Fruit fly (Drosophila melanogaster) whole organism, embryonic: ENCODE data around the gene inc.

Experiments used
- B-H2 ChIP-seq: fragments of 200-800 bp; sonication (Bioruptor generic); optimal IDR thresholded peaks from 2 replicates; lab custom pipeline; 2018; ENCODE audit warnings: missing biosample characterization, mild to moderate bottlenecking, missing genetic modification characterization
- Bgb ChIP-seq: fragments of 200-800 bp; sonication (Bioruptor generic); IDR thresholded peaks from 2 replicates; pipeline ENCODE4 v1.3.6; 2022; ENCODE audit warnings: missing biosample characterization, missing genetic modification characterization; ENCODE audit not compliant: partially characterized antibody
- CG11456 ChIP-seq: fragments of 200-800 bp; sonication (Bioruptor generic); IDR thresholded peaks from 3 replicates; pipeline ENCODE4 v1.3.6; 2022; ENCODE audit warnings: missing biosample characterization, missing genetic modification characterization
- CG12942 ChIP-seq: fragments of 200-800 bp; sonication (Bioruptor generic); optimal IDR thresholded peaks from 3 replicates; lab custom pipeline; 2016; ENCODE audit warnings: missing biosample characterization, missing genetic modification characterization
- CG13287 ChIP-seq: fragments of 200-800 bp; sonication (Bioruptor generic); IDR thresholded peaks from 2 replicates; pipeline ENCODE4 v1.3.6; 2022; ENCODE audit warnings: missing biosample characterization, missing genetic modification characterization; ENCODE audit not compliant: partially characterized antibody
- CG18599 ChIP-seq: fragments of 200-800 bp; sonication (Bioruptor generic); optimal IDR thresholded peaks from 3 replicates; lab custom pipeline; 2017; ENCODE audit warnings: missing biosample characterization, missing genetic modification characterization, mild to moderate bottlenecking, moderate library complexity, missing genetic modification reagents
- CG3163 ChIP-seq: fragments of 200-800 bp; sonication (Bioruptor generic); optimal IDR thresholded peaks from 3 replicates; lab custom pipeline; 2016; ENCODE audit warnings: missing biosample characterization, missing genetic modification characterization
- CG34422 ChIP-seq: fragments of 200-800 bp; sonication (Bioruptor generic); IDR thresholded peaks from 3 replicates; pipeline ENCODE4 v1.3.6; 2022; ENCODE audit warnings: missing biosample characterization, missing genetic modification characterization
- CG4424 ChIP-seq: fragments of 200-800 bp; sonication (Bioruptor generic); optimal IDR thresholded peaks from 3 replicates; lab custom pipeline; 2016; ENCODE audit warnings: missing biosample characterization, missing genetic modification characterization
- CG4730 ChIP-seq: fragments of 200-800 bp; sonication (Bioruptor generic); IDR thresholded peaks from 2 replicates; pipeline ENCODE4 v1.3.6; 2022; ENCODE audit warnings: missing biosample characterization, missing genetic modification characterization
- CG6254 ChIP-seq: fragments of 200-800 bp; sonication (Bioruptor generic); optimal IDR thresholded peaks from 3 replicates; lab custom pipeline; 2017; ENCODE audit warnings: mild to moderate bottlenecking, missing biosample characterization, missing genetic modification reagents, missing genetic modification characterization
- CG9797 ChIP-seq: fragments of 200-800 bp; sonication (Bioruptor generic); optimal IDR thresholded peaks from 3 replicates; lab custom pipeline; 2018; ENCODE audit warnings: missing biosample characterization, mild to moderate bottlenecking, missing genetic modification characterization
- CG9817 ChIP-seq: fragments of 200-800 bp; sonication (Bioruptor generic); optimal IDR thresholded peaks from 2 replicates; lab custom pipeline; 2018; ENCODE audit warnings: missing biosample characterization, mild to moderate bottlenecking, missing genetic modification characterization, moderate library complexity
- Dref ChIP-seq: fragments of 200-800 bp; sonication (Bioruptor generic); IDR thresholded peaks from 2 replicates; pipeline ENCODE4 v1.3.6; 2022; ENCODE audit warnings: missing biosample characterization, missing genetic modification characterization
- Drgx ChIP-seq: fragments of 200-800 bp; sonication (Bioruptor generic); IDR thresholded peaks from 2 replicates; pipeline ENCODE4 v1.3.6; 2022; ENCODE audit warnings: missing biosample characterization, missing genetic modification characterization
- HLH4C ChIP-seq: fragments of 200-800 bp; sonication (Bioruptor generic); IDR thresholded peaks from 3 replicates; pipeline ENCODE4 v1.3.6; 2022; ENCODE audit warnings: missing biosample characterization, missing genetic modification characterization; ENCODE audit not compliant: partially characterized antibody
- HLHmδ ChIP-seq: fragments of 200-800 bp; sonication (Bioruptor generic); optimal IDR thresholded peaks from 2 replicates; lab custom pipeline; 2018; ENCODE audit warnings: missing biosample characterization, mild to moderate bottlenecking, missing genetic modification characterization, moderate library complexity
- Hey ChIP-seq: fragments of 200-800 bp; sonication (Bioruptor generic); optimal IDR thresholded peaks from 3 replicates; lab custom pipeline; 2018; ENCODE audit warnings: missing biosample characterization, mild to moderate bottlenecking, missing genetic modification characterization
- MTF-1 ChIP-seq: fragments of 200-800 bp; sonication (Bioruptor generic); optimal IDR thresholded peaks from 2 replicates; lab custom pipeline; 2018; ENCODE audit warnings: missing biosample characterization, mild to moderate bottlenecking, missing genetic modification characterization, borderline replicate concordance
- Mad ChIP-seq: fragments of 200-800 bp; sonication (Bioruptor generic); optimal IDR thresholded peaks from 2 replicates; lab custom pipeline; 2016; ENCODE audit warnings: missing biosample characterization, missing genetic modification characterization
- Oaz ChIP-seq: fragments of 200-800 bp; sonication (Bioruptor generic); IDR thresholded peaks from 2 replicates; pipeline ENCODE4 v1.3.6; 2022; ENCODE audit warnings: missing biosample characterization, missing genetic modification characterization
- PHDP ChIP-seq: fragments of 200-800 bp; sonication (Bioruptor generic); optimal IDR thresholded peaks from 3 replicates; lab custom pipeline; 2018; ENCODE audit warnings: missing biosample characterization, mild to moderate bottlenecking, missing genetic modification characterization, moderate library complexity
- Pdp1 ChIP-seq, 2 experiments: fragments of 200-800 bp; sonication (Bioruptor generic); optimal IDR thresholded peaks; 3 replicates each; lab custom pipeline; 2016; ENCODE audit warnings: missing biosample characterization in 2 of 2, missing genetic modification characterization in 2 of 2, mild to moderate bottlenecking in 1 of 2, moderate library complexity in 1 of 2
- Ravus ChIP-seq: fragments of 200-800 bp; sonication (Bioruptor generic); IDR thresholded peaks from 2 replicates; pipeline ENCODE4 v1.3.6; 2022; ENCODE audit warnings: missing biosample characterization, missing genetic modification characterization
- Six4 ChIP-seq: fragments of 200-800 bp; sonication (Bioruptor generic); optimal IDR thresholded peaks from 2 replicates; lab custom pipeline; 2016; ENCODE audit warnings: missing biosample characterization, missing genetic modification characterization
- Spps ChIP-seq: fragments of 200-800 bp; sonication (Bioruptor generic); optimal IDR thresholded peaks from 2 replicates; lab custom pipeline; 2018; ENCODE audit warnings: missing biosample characterization, mild to moderate bottlenecking, missing genetic modification characterization
- Tbp ChIP-seq: fragments of >200 bp; optimal IDR thresholded peaks from 2 replicates; lab custom pipeline; 2018; ENCODE audit warnings: missing biosample characterization, missing genetic modification characterization
- YL-1 ChIP-seq: fragments of 200-800 bp; sonication (Bioruptor generic); optimal IDR thresholded peaks from 3 replicates; lab custom pipeline; 2017; ENCODE audit warnings: missing biosample characterization, mild to moderate bottlenecking, missing genetic modification characterization
- ato ChIP-seq: fragments of 200-800 bp; sonication (Bioruptor generic); IDR thresholded peaks from 2 replicates; pipeline ENCODE4 v1.3.6; 2022; ENCODE audit warnings: missing biosample characterization, missing genetic modification characterization; ENCODE audit not compliant: partially characterized antibody
- bsh ChIP-seq, 2 experiments: fragments of 200-800 bp; sonication (Bioruptor generic); optimal IDR thresholded peaks; 2 replicates each; lab custom pipeline; 2017 to 2018; ENCODE audit warnings: mild to moderate bottlenecking in 2 of 2, missing biosample characterization in 2 of 2, missing genetic modification characterization in 2 of 2, moderate library complexity in 1 of 2
- corto ChIP-seq: fragments of 200-800 bp; sonication (Bioruptor generic); optimal IDR thresholded peaks from 2 replicates; lab custom pipeline; 2016; ENCODE audit warnings: missing biosample characterization, mild to moderate bottlenecking, missing genetic modification characterization, moderate library complexity
- cwo ChIP-seq: fragments of 200-800 bp; sonication (Bioruptor generic); optimal IDR thresholded peaks from 3 replicates; lab custom pipeline; 2017; ENCODE audit warnings: missing biosample characterization, missing genetic modification characterization, mild to moderate bottlenecking, moderate library complexity, missing genetic modification reagents
- dysf ChIP-seq: fragments of 200-800 bp; sonication (Bioruptor generic); IDR thresholded peaks from 3 replicates; pipeline ENCODE4 v1.3.6; 2022; ENCODE audit warnings: missing biosample characterization, missing genetic modification characterization
- en ChIP-seq: fragments of 200-800 bp; sonication (Bioruptor generic); optimal IDR thresholded peaks from 2 replicates; lab custom pipeline; 2016; ENCODE audit warnings: missing biosample characterization, missing genetic modification characterization
- fd96Cb ChIP-seq: fragments of 200-800 bp; sonication (Bioruptor generic); optimal IDR thresholded peaks from 2 replicates; lab custom pipeline; 2018; ENCODE audit warnings: missing biosample characterization, mild to moderate bottlenecking, missing genetic modification characterization, moderate library complexity
- ftz-f1 ChIP-seq: fragments of 200-800 bp; sonication (Bioruptor generic); optimal IDR thresholded peaks from 2 replicates; lab custom pipeline; 2016; ENCODE audit warnings: missing biosample characterization, missing genetic modification characterization
- gfzf ChIP-seq: fragments of 200-800 bp; sonication (Bioruptor generic); optimal IDR thresholded peaks from 2 replicates; lab custom pipeline; 2016; ENCODE audit warnings: missing biosample characterization, mild to moderate bottlenecking, missing genetic modification characterization, moderate library complexity
- knrl ChIP-seq: fragments of 200-800 bp; sonication (Bioruptor generic); IDR thresholded peaks from 3 replicates; pipeline ENCODE4 v1.3.6; 2022; ENCODE audit warnings: missing biosample characterization, missing genetic modification characterization; ENCODE audit not compliant: partially characterized antibody
- lilli ChIP-seq: fragments of 200-800 bp; sonication (Bioruptor generic); optimal IDR thresholded peaks from 3 replicates; lab custom pipeline; 2016; ENCODE audit warnings: missing biosample characterization, missing genetic modification characterization
- lov ChIP-seq, 2 experiments: fragments of 200-800 bp in 1 of 2; fragments of >200 bp in 1 of 2; sonication (Bioruptor generic) in 1 of 2; IDR thresholded peaks in 1 of 2; optimal IDR thresholded peaks in 1 of 2; 2 replicates in 1 of 2; 3 replicates in 1 of 2; pipeline versions ENCODE4 v1.3.6 to Lab custom; 2017 to 2022; ENCODE audit warnings: missing biosample characterization in 1 of 2, missing genetic modification characterization in 1 of 2
- nom ChIP-seq: fragments of 200-800 bp; sonication (Bioruptor generic); optimal IDR thresholded peaks from 2 replicates; lab custom pipeline; 2017; ENCODE audit warnings: missing biosample characterization, missing genetic modification characterization, mild to moderate bottlenecking, moderate library complexity, missing genetic modification reagents
- sens-2 ChIP-seq: fragments of 200-800 bp; sonication (Bioruptor generic); IDR thresholded peaks from 2 replicates; pipeline ENCODE4 v1.3.6; 2022; ENCODE audit warnings: missing biosample characterization, missing genetic modification characterization
- sna ChIP-seq: fragments of 200-800 bp; sonication (Bioruptor generic); IDR thresholded peaks from 2 replicates; pipeline ENCODE4 v1.3.6; 2022; ENCODE audit warnings: missing biosample characterization, missing genetic modification characterization; ENCODE audit not compliant: partially characterized antibody
- tna ChIP-seq: fragments of 200-800 bp; sonication (Bioruptor generic); IDR thresholded peaks from 2 replicates; pipeline ENCODE4 v1.3.6; 2022; ENCODE audit warnings: missing biosample characterization, missing genetic modification characterization; ENCODE audit not compliant: partially characterized antibody

The inc gene

DNA sequence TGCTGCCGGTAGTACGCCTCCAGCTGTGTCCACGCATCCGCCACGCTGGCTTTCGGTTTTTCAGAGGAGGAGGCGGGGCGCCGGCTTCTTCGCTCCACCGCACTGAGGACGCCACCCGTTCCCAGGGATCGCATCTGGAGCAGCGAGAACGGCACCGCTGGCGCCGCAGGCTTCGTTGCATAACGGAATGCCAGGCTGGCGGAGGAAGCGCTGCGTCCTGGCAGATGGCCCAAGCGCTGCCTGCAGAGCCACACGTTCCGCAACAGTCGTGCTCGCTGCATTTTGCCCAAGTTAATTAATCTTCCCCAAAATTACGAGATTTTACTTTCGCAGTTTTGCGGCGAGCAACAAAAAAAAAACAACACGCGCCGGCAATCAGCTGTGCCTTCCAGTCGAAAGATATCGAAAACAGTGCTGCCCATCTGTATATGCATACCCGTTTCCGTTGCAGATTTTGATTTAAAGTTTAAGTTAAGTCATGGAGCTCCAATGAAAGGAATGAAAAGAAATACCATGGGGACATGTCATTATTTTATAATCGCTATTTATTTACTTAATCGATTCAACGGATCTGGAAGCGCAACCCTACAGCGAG, 22.9 kb upstream of the inc start, which contains the start of gene Lrpprc2 (continued):
- TF ChIP-seq en (GFP tag; lab: Kevin White, UChicago) (no peak), dysf (GFP tag; lab: Robert Waterston, UW) (no peak)

DNA sequence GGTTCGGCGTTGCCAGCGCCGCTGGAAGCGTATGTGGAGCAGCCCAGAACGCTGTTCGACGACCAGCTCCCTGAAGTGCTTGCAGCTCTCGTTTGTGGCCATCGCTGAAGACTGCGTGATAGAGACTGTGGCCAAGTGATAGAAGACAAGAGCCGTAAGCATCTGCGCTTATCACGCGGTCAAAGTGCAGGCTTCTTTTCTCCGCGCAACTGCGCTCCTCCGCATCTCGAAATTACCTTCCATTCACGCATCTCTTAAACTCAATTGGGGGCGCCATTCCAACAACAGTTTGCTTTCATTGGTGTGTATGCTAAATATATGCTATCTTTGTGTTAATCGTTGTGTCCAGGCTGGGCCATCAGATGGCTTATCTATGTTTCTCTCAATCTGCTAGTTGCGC, 21.7 kb upstream of the inc start, which contains the start of gene CG14787:
Gene CG14787 (minus strand): TSS at position 133 of the 400 bp plus-strand sequence.
- TF ChIP-seq Spps (tag; lab: Kevin White, UChicago) (no peak), Drgx (GFP tag; lab: Robert Waterston, UW) (0 out of 2 replicates have a peak, but pooled peaks have one; percentile 37), MTF-1 (GFP tag; lab: Kevin White, UChicago) (no peak), Pdp1 (GFP tag; optimal IDR thresholded peaks at IDR 0.05; lab: Kevin White, UChicago) (peak in 1 of 2 experiments; percentile 52), nom (GFP tag; lab: Kevin White, UChicago) (peak; percentile 58)

DNA sequence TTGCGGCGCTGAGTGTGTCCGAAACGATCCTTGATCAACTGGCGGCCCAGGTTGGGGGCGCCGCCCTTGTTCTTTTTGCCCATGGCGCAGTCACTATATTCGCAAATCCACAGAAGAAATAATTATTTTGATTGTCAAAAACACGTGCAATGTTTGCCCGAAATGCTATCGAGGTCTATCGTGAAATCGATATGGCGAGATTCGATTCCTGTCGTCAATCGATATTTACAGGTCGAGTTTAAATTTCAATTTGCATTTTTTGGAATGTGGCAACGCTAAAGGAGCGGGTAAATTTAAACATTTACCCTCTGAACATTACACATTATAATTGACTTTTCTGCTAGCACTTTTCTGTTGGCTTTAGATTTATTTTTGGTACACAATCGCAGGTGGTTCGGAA, 19.2 kb upstream of the inc start, which contains the start of gene Ns3:
Gene Ns3 (minus strand): TSS at position 188 of the 400 bp plus-strand sequence.
- TF ChIP-seq CG12942 (no peak), knrl (GFP tag; lab: Robert Waterston, UW) (peak; percentile 71; the same call in 2 of the 3 replicates), ftz-f1 (no peak), CG4424 (GFP tag; lab: Kevin White, UChicago) (no peak), PHDP (no peak), sna (peak; percentile 88), Oaz (GFP tag; lab: Robert Waterston, UW) (no peak), bsh (GFP tag; optimal IDR thresholded peaks at IDR 0.05; lab: Kevin White, UChicago) (no peak), gfzf (peak; percentile 40), CG11456 (GFP tag; lab: Robert Waterston, UW) (no peak), CG34422 (0 out of 3 replicates have a peak, but pooled peaks have one; percentile 9), CG3163 (GFP tag; lab: Kevin White, UChicago) (no peak), ato (GFP tag; lab: Robert Waterston, UW) (peak; percentile 87), CG9817 (no peak), CG13287 (GFP tag; lab: Robert Waterston, UW) (peak; percentile 95), fd96Cb (tag; lab: Kevin White, UChicago) (no peak), cwo (GFP tag; lab: Kevin White, UChicago) (peak; percentile 54), Dref (peak; percentile 96), CG4730 (no peak), Bgb (GFP tag; lab: Robert Waterston, UW) (peak; percentile 92), Six4 (GFP tag; lab: Kevin White, UChicago) (no peak), lilli (no peak), tna (GFP tag; lab: Robert Waterston, UW) (peak; percentile 87), YL-1 (GFP tag; lab: Kevin White, UChicago) (peak; percentile 63), CG18599 (GFP tag; lab: Kevin White, UChicago) (no peak), Mad (GFP tag; lab: Kevin White, UChicago) (no peak), B-H2 (GFP tag; lab: Kevin White, UChicago) (no peak), HLH4C (GFP tag; lab: Robert Waterston, UW) (peak; percentile 94), Hey (tag; lab: Kevin White, UChicago) (no peak), Tbp (GFP tag; lab: Kevin White, UChicago) (no peak), CG6254 (GFP tag; lab: Kevin White, UChicago) (no peak), lov (optimal IDR thresholded peaks at IDR 0.05; lab: Kevin White, UChicago) (no peak), lov (GFP tag; IDR thresholded peaks at IDR 0.05; lab: Robert Waterston, UW) (no peak), corto (GFP tag; lab: Kevin White, UChicago) (no peak), Ravus (GFP tag; lab: Robert Waterston, UW) (no peak), CG9797 (GFP tag; lab: Kevin White, UChicago) (peak; percentile 28), sens-2 (no peak), HLHmδ (GFP tag; lab: Kevin White, UChicago) (no peak)
